Fruit fly (Drosophila melanogaster) whole organism, embryonic: ENCODE measurements around the gene CG44001.

Experiments
- Atf6 ChIP-seq: fragments of 200-800 bp; sonication (Bioruptor generic); IDR thresholded peaks from 2 replicates; pipeline ENCODE4 v1.3.6; 2022; ENCODE audit warnings: missing biosample characterization, missing genetic modification characterization
- CG12155 ChIP-seq: fragments of 200-800 bp; sonication (Bioruptor generic); optimal IDR thresholded peaks from 3 replicates; lab custom pipeline; 2016; ENCODE audit warnings: missing biosample characterization, missing genetic modification characterization
- CG12299 ChIP-seq: fragments of 200-800 bp; sonication (Bioruptor generic); optimal IDR thresholded peaks from 2 replicates; lab custom pipeline; 2018; ENCODE audit warnings: missing biosample characterization, mild to moderate bottlenecking, missing genetic modification characterization
- CG12942 ChIP-seq: fragments of 200-800 bp; sonication (Bioruptor generic); optimal IDR thresholded peaks from 3 replicates; lab custom pipeline; 2016; ENCODE audit warnings: missing biosample characterization, missing genetic modification characterization
- CG13424 ChIP-seq: fragments of 200-800 bp; sonication (Bioruptor generic); optimal IDR thresholded peaks from 2 replicates; lab custom pipeline; 2019; ENCODE audit warnings: missing biosample characterization, mild to moderate bottlenecking, missing genetic modification characterization, moderate library complexity
- CG14014 ChIP-seq: fragments of 200-800 bp; sonication (Bioruptor generic); IDR thresholded peaks from 2 replicates; pipeline ENCODE4 v1.3.6; 2022; ENCODE audit warnings: missing biosample characterization, missing genetic modification characterization
- CG14050 ChIP-seq: fragments of 200-800 bp; sonication (Bioruptor generic); IDR thresholded peaks from 3 replicates; pipeline ENCODE4 v1.3.6; 2022; ENCODE audit warnings: missing biosample characterization, missing genetic modification characterization
- CG17328 ChIP-seq: fragments of 200-800 bp; sonication (Bioruptor generic); IDR thresholded peaks from 2 replicates; pipeline ENCODE4 v1.3.6; 2022; ENCODE audit warnings: missing biosample characterization, missing genetic modification characterization
- CG2120 ChIP-seq: fragments of 200-800 bp; sonication (Bioruptor generic); optimal IDR thresholded peaks from 3 replicates; lab custom pipeline; 2016; ENCODE audit warnings: missing biosample characterization, missing genetic modification characterization
- CG2199 ChIP-seq: fragments of 200-800 bp; sonication (Bioruptor generic); IDR thresholded peaks from 3 replicates; pipeline ENCODE4 v1.3.6; 2022; ENCODE audit warnings: missing biosample characterization, missing genetic modification characterization
- CG2712 ChIP-seq: fragments of 200-800 bp; optimal IDR thresholded peaks from 3 replicates; lab custom pipeline; 2019; ENCODE audit warnings: missing biosample characterization, mild to moderate bottlenecking, missing genetic modification characterization, moderate library complexity
- CG32767 ChIP-seq: fragments of 200-800 bp; sonication (Bioruptor generic); IDR thresholded peaks from 2 replicates; pipeline ENCODE4 v1.3.6; 2022; ENCODE audit warnings: missing biosample characterization, missing genetic modification characterization
- CG33213 ChIP-seq: fragments of 200-800 bp; sonication (Bioruptor generic); optimal IDR thresholded peaks from 3 replicates; lab custom pipeline; 2016; ENCODE audit warnings: missing biosample characterization, missing genetic modification characterization
- CG42726 ChIP-seq: fragments of 200-800 bp; sonication (Bioruptor generic); IDR thresholded peaks from 2 replicates; pipeline ENCODE4 v1.3.6; 2022; ENCODE audit warnings: missing biosample characterization, missing genetic modification characterization; ENCODE audit not compliant: partially characterized antibody
- CG4328 ChIP-seq: fragments of 200-800 bp; sonication (Bioruptor generic); optimal IDR thresholded peaks from 3 replicates; lab custom pipeline; 2017; ENCODE audit warnings: missing biosample characterization, missing genetic modification reagents, missing genetic modification characterization
- CG43689 ChIP-seq: fragments of 200-800 bp; sonication (Bioruptor generic); IDR thresholded peaks from 2 replicates; pipeline ENCODE4 v1.3.6; 2022; ENCODE audit warnings: missing biosample characterization, missing genetic modification characterization
- CG7271 ChIP-seq: fragments of 200-800 bp; sonication (Bioruptor generic); optimal IDR thresholded peaks from 2 replicates; lab custom pipeline; 2018; ENCODE audit warnings: missing biosample characterization, mild to moderate bottlenecking, missing genetic modification characterization, moderate library complexity
- CG7372 ChIP-seq: fragments of 200-800 bp; sonication (Bioruptor generic); IDR thresholded peaks from 2 replicates; pipeline ENCODE4 v1.3.6; 2022; ENCODE audit warnings: missing biosample characterization, missing genetic modification characterization
- CG8281 ChIP-seq: fragments of 200-800 bp; sonication (Bioruptor generic); optimal IDR thresholded peaks from 2 replicates; lab custom pipeline; 2018; ENCODE audit warnings: missing biosample characterization, mild to moderate bottlenecking, missing genetic modification characterization, moderate library complexity
- Dfd ChIP-seq, 2 experiments: fragments of >200 bp; optimal IDR thresholded peaks; 2 replicates each; lab custom pipeline; 2017; ENCODE audit warnings: missing biosample characterization in 2 of 2, missing genetic modification characterization in 2 of 2
- Dref ChIP-seq: fragments of 200-800 bp; sonication (Bioruptor generic); IDR thresholded peaks from 2 replicates; pipeline ENCODE4 v1.3.6; 2022; ENCODE audit warnings: missing biosample characterization, missing genetic modification characterization
- ERR ChIP-seq: fragments of 200-800 bp; sonication (Bioruptor generic); optimal IDR thresholded peaks from 2 replicates; lab custom pipeline; 2016; ENCODE audit warnings: missing biosample characterization, missing genetic modification characterization
- Eip74EF ChIP-seq, 2 experiments: fragments of 200-800 bp in 1 of 2; fragments of >200 bp in 1 of 2; sonication (Bioruptor generic) in 1 of 2; optimal IDR thresholded peaks; 2 replicates each; lab custom pipeline; 2017 to 2019; ENCODE audit warnings: missing biosample characterization in 2 of 2, missing genetic modification characterization in 2 of 2, mild to moderate bottlenecking in 1 of 2, moderate library complexity in 1 of 2
- Fer2 ChIP-seq: fragments of 200-800 bp; sonication (Bioruptor generic); optimal IDR thresholded peaks from 2 replicates; lab custom pipeline; 2018; ENCODE audit warnings: missing biosample characterization, mild to moderate bottlenecking, missing genetic modification characterization, moderate library complexity
- Hr39 ChIP-seq: fragments of >200 bp; optimal IDR thresholded peaks from 2 replicates; lab custom pipeline; 2017
- MTF-1 ChIP-seq: fragments of 200-800 bp; sonication (Bioruptor generic); optimal IDR thresholded peaks from 2 replicates; lab custom pipeline; 2018; ENCODE audit warnings: missing biosample characterization, mild to moderate bottlenecking, missing genetic modification characterization, borderline replicate concordance
- Neu2 ChIP-seq: fragments of 200-800 bp; sonication (Bioruptor generic); optimal IDR thresholded peaks from 3 replicates; lab custom pipeline; 2016; ENCODE audit warnings: missing biosample characterization, missing genetic modification characterization, borderline replicate concordance
- Tbp ChIP-seq: fragments of >200 bp; optimal IDR thresholded peaks from 2 replicates; lab custom pipeline; 2018; ENCODE audit warnings: missing biosample characterization, missing genetic modification characterization
- YL-1 ChIP-seq: fragments of 200-800 bp; sonication (Bioruptor generic); optimal IDR thresholded peaks from 3 replicates; lab custom pipeline; 2017; ENCODE audit warnings: missing biosample characterization, mild to moderate bottlenecking, missing genetic modification characterization
- ci ChIP-seq: fragments of 200-800 bp; sonication (Bioruptor generic); IDR thresholded peaks from 3 replicates; pipeline ENCODE4 v1.3.6; 2022; ENCODE audit warnings: missing biosample characterization, missing genetic modification characterization
- cwo ChIP-seq: fragments of 200-800 bp; sonication (Bioruptor generic); optimal IDR thresholded peaks from 3 replicates; lab custom pipeline; 2017; ENCODE audit warnings: missing biosample characterization, missing genetic modification characterization, mild to moderate bottlenecking, moderate library complexity, missing genetic modification reagents
- da ChIP-seq: fragments of 200-800 bp; sonication (Bioruptor generic); optimal IDR thresholded peaks from 2 replicates; lab custom pipeline; 2016; ENCODE audit warnings: missing biosample characterization, missing genetic modification characterization
- dan ChIP-seq: fragments of 200-800 bp; sonication (Bioruptor generic); IDR thresholded peaks from 2 replicates; pipeline ENCODE4 v1.3.6; 2022; ENCODE audit warnings: missing biosample characterization, missing genetic modification characterization
- dimm ChIP-seq: fragments of 200-800 bp; sonication (Bioruptor generic); IDR thresholded peaks from 2 replicates; pipeline ENCODE4 v1.3.6; 2022; ENCODE audit warnings: missing biosample characterization, missing genetic modification characterization
- dmrt99B ChIP-seq: fragments of 200-800 bp; sonication (Bioruptor generic); optimal IDR thresholded peaks from 2 replicates; lab custom pipeline; 2018; ENCODE audit warnings: missing biosample characterization, mild to moderate bottlenecking, missing genetic modification characterization, moderate library complexity
- gsb-n ChIP-seq: fragments of 200-800 bp; sonication (Bioruptor generic); optimal IDR thresholded peaks from 3 replicates; lab custom pipeline; 2018; ENCODE audit warnings: missing biosample characterization, mild to moderate bottlenecking, missing genetic modification characterization
- ind ChIP-seq: fragments of 200-800 bp; sonication (Bioruptor generic); optimal IDR thresholded peaks from 3 replicates; lab custom pipeline; 2016; ENCODE audit warnings: missing biosample characterization, missing genetic modification characterization
- jing ChIP-seq: fragments of 200-800 bp; sonication (Bioruptor generic); optimal IDR thresholded peaks from 2 replicates; lab custom pipeline; 2018; ENCODE audit warnings: missing biosample characterization, mild to moderate bottlenecking, missing genetic modification characterization
- luna ChIP-seq: fragments of 200-800 bp; sonication (Bioruptor generic); optimal IDR thresholded peaks from 2 replicates; lab custom pipeline; 2016; ENCODE audit warnings: missing biosample characterization, missing genetic modification characterization
- mld ChIP-seq: fragments of 200-800 bp; sonication (Bioruptor generic); IDR thresholded peaks from 3 replicates; pipeline ENCODE4 v1.3.6; 2022; ENCODE audit warnings: missing biosample characterization, missing genetic modification characterization; ENCODE audit not compliant: partially characterized antibody
- nerfin-2 ChIP-seq: fragments of 200-800 bp; sonication (Bioruptor generic); IDR thresholded peaks from 2 replicates; pipeline ENCODE4 v1.3.6; 2022; ENCODE audit warnings: missing biosample characterization, missing genetic modification characterization; ENCODE audit not compliant: partially characterized antibody
- pfk ChIP-seq: fragments of 200-800 bp; sonication (Bioruptor generic); optimal IDR thresholded peaks from 2 replicates; lab custom pipeline; 2018; ENCODE audit warnings: missing biosample characterization, mild to moderate bottlenecking, missing genetic modification characterization, moderate library complexity
- ranshi ChIP-seq: fragments of 200-800 bp; sonication (Bioruptor generic); IDR thresholded peaks from 2 replicates; pipeline ENCODE4 v1.3.6; 2022; ENCODE audit warnings: missing biosample characterization, missing genetic modification characterization
- run ChIP-seq: fragments of 200-800 bp; sonication (Bioruptor generic); optimal IDR thresholded peaks from 3 replicates; lab custom pipeline; 2018; ENCODE audit warnings: missing biosample characterization, mild to moderate bottlenecking, missing genetic modification characterization
- sens ChIP-seq: fragments of 200-800 bp; sonication (Bioruptor generic); peaks from one replicate; lab custom pipeline; 2016; ENCODE audit warnings: missing biosample characterization, missing genetic modification characterization
- trh ChIP-seq: fragments of 200-800 bp; sonication (Bioruptor generic); optimal IDR thresholded peaks from 2 replicates; lab custom pipeline; 2016; ENCODE audit warnings: missing biosample characterization, missing genetic modification characterization
- vvl ChIP-seq: fragments of 200-800 bp; sonication (Bioruptor generic); IDR thresholded peaks from 2 replicates; pipeline ENCODE4 v1.3.6; 2022; ENCODE audit warnings: missing biosample characterization, missing genetic modification characterization
- wek ChIP-seq: fragments of 200-800 bp; sonication (Bioruptor generic); optimal IDR thresholded peaks from 3 replicates; lab custom pipeline; 2018; ENCODE audit warnings: missing biosample characterization, mild to moderate bottlenecking, missing genetic modification characterization, moderate library complexity
- zen2 ChIP-seq: fragments of 200-800 bp; sonication (Bioruptor generic); IDR thresholded peaks from 3 replicates; pipeline ENCODE4 v1.3.6; 2022; ENCODE audit warnings: missing biosample characterization, missing genetic modification characterization; ENCODE audit not compliant: partially characterized antibody
- zf30C ChIP-seq: fragments of 200-800 bp; sonication (Bioruptor generic); optimal IDR thresholded peaks from 3 replicates; lab custom pipeline; 2018; ENCODE audit warnings: missing biosample characterization, mild to moderate bottlenecking, missing genetic modification characterization

The CG44001 gene

dm6 chr2L:5092992-5093695 is 50.1 kb downstream of the CG44001 start, which contains the start of gene Pgant5 (continued):
- no peak for TF ChIP-seq Neu2 (GFP tag; lab: Kevin White, UChicago)
- TF ChIP-seq CG33213 (GFP tag; lab: Kevin White, UChicago): no peak
- TF ChIP-seq CG7271 (tag; lab: Kevin White, UChicago): no peak
- no peak for TF ChIP-seq zf30C (GFP tag; lab: Kevin White, UChicago)
- TF ChIP-seq ind (GFP tag; lab: Kevin White, UChicago): no peak
- no peak for TF ChIP-seq CG2199 (GFP tag; lab: Robert Waterston, UW)
- TF ChIP-seq YL-1 (GFP tag; lab: Kevin White, UChicago): peak; percentile 48
- 0 out of 3 replicates have a peak, but pooled peaks have one; percentile 19 for TF ChIP-seq ci (GFP tag; lab: Robert Waterston, UW)
- TF ChIP-seq Atf6 (GFP tag; lab: Robert Waterston, UW): no peak
- TF ChIP-seq dimm (GFP tag; lab: Robert Waterston, UW): no peak
- no peak for TF ChIP-seq nerfin-2
- TF ChIP-seq CG13424 (tag; lab: Kevin White, UChicago): no peak
- TF ChIP-seq pfk: no peak
- no peak for TF ChIP-seq CG12155
- no peak for TF ChIP-seq gsb-n (tag; lab: Kevin White, UChicago)
- TF ChIP-seq CG12299 (tag; lab: Kevin White, UChicago): peak; percentile 5
- peak; percentile 25 for TF ChIP-seq wek (GFP tag; lab: Kevin White, UChicago)
- no peak for TF ChIP-seq run (tag; lab: Kevin White, UChicago)
- TF ChIP-seq Tbp (GFP tag; lab: Kevin White, UChicago): peak; percentile 26
- TF ChIP-seq CG14050 (GFP tag; lab: Robert Waterston, UW): no peak
- peak; percentile 14 for TF ChIP-seq CG2120 (GFP tag; lab: Kevin White, UChicago)
- TF ChIP-seq CG4328 (GFP tag; lab: Kevin White, UChicago): no peak
- no peak for TF ChIP-seq mld
- 0 out of 2 replicates have a peak, but pooled peaks have one; percentile 30 for TF ChIP-seq CG14014 (GFP tag; lab: Robert Waterston, UW)
- no peak for TF ChIP-seq ERR (GFP tag; lab: Kevin White, UChicago)
- no peak for TF ChIP-seq CG12942
- TF ChIP-seq CG32767 (GFP tag; lab: Robert Waterston, UW): no peak
- no peak for TF ChIP-seq CG17328 (GFP tag; lab: Robert Waterston, UW)
- TF ChIP-seq Dref (GFP tag; lab: Robert Waterston, UW): peak; percentile 54
- peak in 1 of 2 experiments; percentile 47 for TF ChIP-seq Dfd (GFP tag; optimal IDR thresholded peaks at IDR 0.05; lab: Kevin White, UChicago)
- no peak for TF ChIP-seq ranshi (GFP tag; lab: Robert Waterston, UW)
- no peak for TF ChIP-seq CG7372
- 0 out of 2 replicates have a peak, but pooled peaks have one; percentile 35 for TF ChIP-seq CG42726
- peak in 1 of 2 experiments; percentile 72 for TF ChIP-seq Eip74EF (GFP tag; optimal IDR thresholded peaks at IDR 0.05; lab: Kevin White, UChicago)
- no peak for TF ChIP-seq Fer2 (tag; lab: Kevin White, UChicago)
- TF ChIP-seq luna (GFP tag; lab: Kevin White, UChicago): no peak
- peak; percentile 16 for TF ChIP-seq CG2712
- peak; percentile 45 for TF ChIP-seq cwo (GFP tag; lab: Kevin White, UChicago)
- TF ChIP-seq da (GFP tag; lab: Kevin White, UChicago): no peak
- no peak for TF ChIP-seq dan (GFP tag; lab: Robert Waterston, UW)
- TF ChIP-seq CG8281 (tag; lab: Kevin White, UChicago): no peak
- TF ChIP-seq sens (GFP tag; lab: Kevin White, UChicago): peak; percentile 80
- no peak for TF ChIP-seq jing (GFP tag; lab: Kevin White, UChicago)
- no peak for TF ChIP-seq dmrt99B
- TF ChIP-seq Hr39 (lab: Kevin White, UChicago): no peak
- TF ChIP-seq vvl (GFP tag; lab: Robert Waterston, UW): peak; percentile 73; the same call in 1 of the 2 replicates
- TF ChIP-seq CG43689 (GFP tag; lab: Robert Waterston, UW): no peak
- TF ChIP-seq trh (GFP tag; lab: Kevin White, UChicago): no peak
- TF ChIP-seq MTF-1 (GFP tag; lab: Kevin White, UChicago): peak; percentile 20
- TF ChIP-seq zen2 (GFP tag; lab: Robert Waterston, UW): peak; percentile 36; the same call in 1 of the 3 replicates
